Worm (Caenorhabditis elegans) whole organism, L4 larva: ENCODE measurements around the gene Y57G11C.22.

Experiments
- D1046.2 ChIP-seq: fragments of 200-800 bp; sonication (Bioruptor generic); IDR thresholded peaks from 2 replicates; pipeline ENCODE4 v1.3.6; 2022; ENCODE audit warnings: missing genetic modification characterization, missing compliant biosample characterization
- F26F4.8 ChIP-seq: fragments of 200-800 bp; sonication (Bioruptor generic); conservative IDR thresholded peaks from 2 replicates; pipeline ENCODE4 v1.3.6; 2022; ENCODE audit warnings: missing genetic modification characterization, missing compliant biosample characterization
- F49E8.2 ChIP-seq: sonication (generic microtip); optimal IDR thresholded peaks from 2 replicates; lab custom pipeline; 2016; ENCODE audit warnings: missing compliant biosample characterization, mild to moderate bottlenecking, missing genetic modification characterization, borderline replicate concordance
- Y105C5A.15 ChIP-seq: fragments of 200-800 bp; sonication (Bioruptor generic); IDR thresholded peaks from 2 replicates; pipeline ENCODE4 v1.3.6; 2022; ENCODE audit warnings: missing genetic modification characterization, missing compliant biosample characterization
- aha-1 ChIP-seq: fragments of 150-350 bp; peaks from one replicate; lab custom pipeline; 2014; ENCODE audit warnings: missing biosample characterization, missing genetic modification characterization
- arid-1 ChIP-seq: fragments of 200-800 bp; sonication (Bioruptor generic); conservative IDR thresholded peaks from 2 replicates; pipeline ENCODE4 v1.3.6; 2022; ENCODE audit warnings: missing genetic modification reagents, missing genetic modification characterization, missing compliant biosample characterization
- ceh-44 ChIP-seq: fragments of 200-800 bp; sonication (Bioruptor generic); IDR thresholded peaks from 2 replicates; pipeline ENCODE4 v1.3.6; 2022; ENCODE audit warnings: missing genetic modification reagents, missing genetic modification characterization, missing compliant biosample characterization
- cey-2 ChIP-seq: sonication (generic microtip); optimal IDR thresholded peaks from 3 replicates; lab custom pipeline; 2017; ENCODE audit warnings: missing genetic modification characterization, mild to moderate bottlenecking, missing compliant biosample characterization, antibody characterized with exemption, borderline replicate concordance; ENCODE audit not compliant: insufficient read depth
- daf-16 ChIP-seq, 3 experiments: sonication (generic microtip); optimal IDR thresholded peaks; 2 replicates each; lab custom pipeline; 2016 to 2017; ENCODE audit warnings: missing genetic modification characterization in 3 of 3, missing genetic modification reagents in 3 of 3, mild to moderate bottlenecking in 2 of 3, missing compliant biosample characterization in 2 of 3, missing biosample characterization in 1 of 3, moderate library complexity in 1 of 3
- daf-8 ChIP-seq: fragments of 200-800 bp; sonication (Bioruptor generic); IDR thresholded peaks from 2 replicates; pipeline ENCODE4 v1.3.6; 2022; ENCODE audit warnings: missing genetic modification characterization, missing compliant biosample characterization
- dmd-9 ChIP-seq: fragments of 200-800 bp; sonication (Bioruptor generic); IDR thresholded peaks from 2 replicates; pipeline ENCODE4 v1.3.6; 2022; ENCODE audit warnings: missing genetic modification reagents, missing genetic modification characterization, missing compliant biosample characterization
- dve-1 ChIP-seq: sonication (generic microtip); optimal IDR thresholded peaks from 2 replicates; lab custom pipeline; 2017; ENCODE audit warnings: antibody characterized with exemption, mild to moderate bottlenecking, missing genetic modification characterization, missing compliant biosample characterization; ENCODE audit not compliant: insufficient read depth
- hlh-11 ChIP-seq: fragments of 200-800 bp; sonication (Bioruptor generic); optimal IDR thresholded peaks from 2 replicates; lab custom pipeline; 2018; ENCODE audit warnings: mild to moderate bottlenecking, missing genetic modification characterization, missing compliant biosample characterization
- hmg-1.1 ChIP-seq: fragments of 200-800 bp; sonication (Bioruptor generic); IDR thresholded peaks from 2 replicates; pipeline ENCODE4 v1.3.6; 2022; ENCODE audit warnings: missing genetic modification reagents, missing genetic modification characterization, missing compliant biosample characterization
- lin-38 ChIP-seq: fragments of 200-800 bp; sonication (Bioruptor generic); IDR thresholded peaks from 2 replicates; pipeline ENCODE4 v1.3.6; 2022; ENCODE audit warnings: missing genetic modification reagents, missing genetic modification characterization, missing compliant biosample characterization
- mdl-1 ChIP-seq, 2 experiments: fragments of 150-350 bp in 1 of 2; sonication (generic microtip) in 1 of 2; optimal IDR thresholded peaks; 2 replicates each; lab custom pipeline; 2014 to 2017; ENCODE audit warnings: missing biosample characterization in 2 of 2, missing genetic modification characterization in 2 of 2
- mdt-29 ChIP-seq: fragments of 200-800 bp; sonication (Bioruptor generic); IDR thresholded peaks from 2 replicates; pipeline ENCODE4 v1.3.6; 2022; ENCODE audit warnings: missing genetic modification reagents, missing genetic modification characterization, missing compliant biosample characterization
- mep-1 ChIP-seq: fragments of 150-350 bp; sonication (generic microtip); optimal IDR thresholded peaks from 3 replicates; lab custom pipeline; 2014; ENCODE audit warnings: missing biosample characterization, missing genetic modification characterization
- nhr-102 ChIP-seq: sonication (generic microtip); optimal IDR thresholded peaks from 2 replicates; lab custom pipeline; 2016; ENCODE audit warnings: mild to moderate bottlenecking, missing genetic modification characterization, moderate library complexity, missing compliant biosample characterization
- nhr-11 ChIP-seq: fragments of 150-350 bp; optimal IDR thresholded peaks from 2 replicates; lab custom pipeline; 2014; ENCODE audit warnings: missing biosample characterization, missing genetic modification characterization
- nhr-237 ChIP-seq: sonication (generic microtip); optimal IDR thresholded peaks from 2 replicates; lab custom pipeline; 2017; ENCODE audit warnings: missing biosample characterization, missing genetic modification characterization
- nhr-25 ChIP-seq: sonication (generic microtip); optimal IDR thresholded peaks from 2 replicates; lab custom pipeline; 2017; ENCODE audit warnings: missing genetic modification characterization, mild to moderate bottlenecking, missing compliant biosample characterization, antibody characterized with exemption, moderate library complexity, borderline replicate concordance; ENCODE audit not compliant: insufficient read depth
- nhr-28 ChIP-seq: fragments of 150-350 bp; optimal IDR thresholded peaks from 2 replicates; lab custom pipeline; 2014; ENCODE audit warnings: missing biosample characterization, missing genetic modification characterization
- pha-4 ChIP-seq, 2 experiments: fragments of 150-350 bp in 1 of 2; fragments of 200-800 bp in 1 of 2; sonication (Bioruptor generic) in 1 of 2; IDR thresholded peaks in 1 of 2; optimal IDR thresholded peaks in 1 of 2; 2 replicates each; pipeline versions ENCODE4 v1.3.6 to Lab custom; 2014 to 2022; ENCODE audit warnings: missing genetic modification characterization in 2 of 2, missing genetic modification reagents in 2 of 2, missing biosample characterization in 1 of 2, missing compliant biosample characterization in 1 of 2
- pqm-1 ChIP-seq: sonication (generic microtip); optimal IDR thresholded peaks from 2 replicates; lab custom pipeline; 2017; ENCODE audit warnings: missing biosample characterization, missing genetic modification characterization
- rbr-2 ChIP-seq: sonication (generic microtip); optimal IDR thresholded peaks from 2 replicates; lab custom pipeline; 2016; ENCODE audit warnings: missing genotype, missing genetic modification characterization, missing compliant biosample characterization
- saeg-2 ChIP-seq: fragments of 200-800 bp; sonication (Bioruptor generic); IDR thresholded peaks from 2 replicates; pipeline ENCODE4 v1.3.6; 2022; ENCODE audit warnings: missing genetic modification reagents, missing genetic modification characterization, missing compliant biosample characterization
- skn-1 ChIP-seq: fragments of 150-350 bp; optimal IDR thresholded peaks from 2 replicates; lab custom pipeline; 2014; ENCODE audit warnings: missing biosample characterization, missing genetic modification characterization
- snpc-1.2 ChIP-seq: fragments of 200-800 bp; sonication (Bioruptor generic); IDR thresholded peaks from 2 replicates; pipeline ENCODE4 v1.3.6; 2022; ENCODE audit warnings: missing genetic modification reagents, missing genetic modification characterization, missing compliant biosample characterization
- snpc-4 ChIP-seq: fragments of 150-350 bp; optimal IDR thresholded peaks from 2 replicates; lab custom pipeline; 2014; ENCODE audit warnings: missing biosample characterization, missing genetic modification characterization
- spr-1 ChIP-seq: sonication (generic microtip); optimal IDR thresholded peaks from 2 replicates; lab custom pipeline; 2016; ENCODE audit warnings: mild to moderate bottlenecking, missing genetic modification characterization, missing compliant biosample characterization
- unc-62 ChIP-seq, 3 experiments: fragments of 150-350 bp in 1 of 3; sonication (generic microtip); optimal IDR thresholded peaks in 2 of 3; peaks in 1 of 3; 1 replicate in 1 of 3; 2 replicates in 2 of 3; lab custom pipeline; 2014 to 2017; ENCODE audit warnings: missing biosample characterization in 3 of 3, missing genetic modification characterization in 3 of 3, missing genetic modification reagents in 3 of 3, missing genotype in 1 of 3
- vab-7 ChIP-seq: fragments of 200-800 bp; sonication (Bioruptor generic); IDR thresholded peaks from 2 replicates; pipeline ENCODE4 v1.3.6; 2022; ENCODE audit warnings: missing genetic modification reagents, missing genetic modification characterization, missing compliant biosample characterization
- zip-2 ChIP-seq: fragments of 150-350 bp; optimal IDR thresholded peaks from 2 replicates; lab custom pipeline; 2014; ENCODE audit warnings: missing biosample characterization, missing genetic modification characterization
- ztf-7 ChIP-seq: fragments of 150-350 bp; optimal IDR thresholded peaks from 2 replicates; lab custom pipeline; 2014; ENCODE audit warnings: missing biosample characterization, missing genetic modification characterization

Gene Y57G11C.22

DNA sequence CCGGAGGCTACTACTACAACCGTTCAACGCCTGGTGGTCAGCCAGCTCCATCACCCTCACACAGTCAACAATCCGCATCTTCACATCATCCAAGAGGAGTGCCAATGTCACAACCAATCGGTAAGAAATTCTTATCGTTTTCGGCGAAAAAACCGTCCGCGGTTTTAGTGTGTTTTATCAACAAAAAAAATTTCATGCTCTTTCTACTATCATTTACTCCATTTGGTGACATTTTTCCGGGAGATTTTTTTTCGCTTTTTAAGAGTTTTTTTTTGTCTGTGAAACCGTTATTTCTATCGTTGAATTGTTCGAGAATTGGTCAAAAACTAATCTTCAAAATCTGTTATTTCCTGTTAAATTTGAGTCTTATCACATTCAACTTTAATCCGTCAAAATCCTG, 48.6 kb downstream of the Y57G11C.22 start (continued):
- no peak for TF ChIP-seq nhr-25
- peak; percentile 30 for TF ChIP-seq nhr-28 (tag; lab: Kevin White, UChicago)

DNA sequence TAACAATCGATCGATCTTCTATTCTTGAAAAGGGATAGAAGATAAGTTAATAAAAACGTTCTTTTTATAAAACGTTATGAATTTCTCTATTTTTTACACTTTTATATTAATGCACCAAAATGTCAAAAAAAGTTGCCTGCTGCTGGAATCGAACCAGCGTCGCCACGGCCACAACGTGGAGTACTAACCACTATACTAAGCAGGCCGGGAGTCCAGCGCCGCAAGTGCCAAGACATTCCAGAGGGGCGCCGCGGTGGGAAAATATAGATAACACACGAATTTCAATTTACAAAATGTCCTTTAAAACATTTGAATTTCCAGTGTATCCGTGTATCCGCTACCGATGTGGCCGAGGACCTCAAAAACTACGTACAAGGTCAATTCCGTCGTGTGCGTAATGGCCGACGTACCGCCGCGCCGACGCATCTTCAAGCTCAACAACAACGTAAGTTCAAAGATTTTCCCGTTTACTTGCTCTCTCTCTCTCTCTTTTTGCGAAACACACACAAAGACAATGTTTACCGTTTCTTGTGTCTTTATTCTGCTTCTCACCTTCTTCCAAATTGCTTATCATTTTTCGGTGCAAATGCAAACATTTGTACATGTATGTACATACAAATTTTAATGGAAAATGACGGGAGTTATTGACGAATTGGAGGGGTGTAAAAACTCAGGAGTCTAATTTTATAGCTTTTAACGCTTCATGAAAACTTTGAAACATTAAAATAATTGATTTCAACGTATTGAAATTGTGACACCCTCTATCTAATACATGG, 52.1 kb downstream of the Y57G11C.22 start:
- TF ChIP-seq nhr-102 = peak; percentile 2
- TF ChIP-seq pqm-1 (tag; lab: Kevin White, UChicago) = peak; percentile 51
- peak; percentile 99 for TF ChIP-seq snpc-1.2 (GFP tag; lab: Robert Waterston, UW)
- 0 out of 2 replicates have a peak, but pooled peaks have one; percentile 6 for TF ChIP-seq F26F4.8 (GFP tag; lab: Robert Waterston, UW)
- peak; percentile 4 for TF ChIP-seq spr-1
- no peak for TF ChIP-seq mdt-29
- TF ChIP-seq rbr-2 (tag; lab: Kevin White, UChicago) = no peak
- TF ChIP-seq pha-4 (GFP tag; IDR thresholded peaks at IDR 0.05; lab: Robert Waterston, UW) = 0 out of 2 replicates have a peak, but pooled peaks have one; percentile 48
- TF ChIP-seq pha-4 (tag; optimal IDR thresholded peaks at IDR 0.05; lab: Kevin White, UChicago) = no peak
- peak; percentile 27 for TF ChIP-seq hlh-11
- TF ChIP-seq Y105C5A.15 (GFP tag; lab: Robert Waterston, UW) = no peak
- no peak for TF ChIP-seq dmd-9 (GFP tag; lab: Robert Waterston, UW)
- TF ChIP-seq lin-38 = peak; percentile 52
- no peak for TF ChIP-seq snpc-4
- TF ChIP-seq F49E8.2 = peak; percentile 31
- TF ChIP-seq nhr-28 (tag; lab: Kevin White, UChicago) = peak; percentile 45
- peak; percentile 7 for TF ChIP-seq dve-1
- TF ChIP-seq aha-1 (tag; lab: Kevin White, UChicago) = peak; percentile 94
- TF ChIP-seq daf-8 (GFP tag; lab: Robert Waterston, UW) = no peak
- no peak for TF ChIP-seq arid-1 (GFP tag; lab: Robert Waterston, UW)
- TF ChIP-seq daf-16 (GFP tag; optimal IDR thresholded peaks at IDR 0.05; lab: Kevin White, UChicago) = peak in 1 of 2 experiments; percentile 47
- peak; percentile 75 for TF ChIP-seq daf-16 (tag; optimal IDR thresholded peaks at IDR 0.05; lab: Kevin White, UChicago)
- 0 out of 2 replicates have a peak, but pooled peaks have one; percentile 30 for TF ChIP-seq saeg-2
- TF ChIP-seq, all 104 proteins: peak for 14

DNA sequence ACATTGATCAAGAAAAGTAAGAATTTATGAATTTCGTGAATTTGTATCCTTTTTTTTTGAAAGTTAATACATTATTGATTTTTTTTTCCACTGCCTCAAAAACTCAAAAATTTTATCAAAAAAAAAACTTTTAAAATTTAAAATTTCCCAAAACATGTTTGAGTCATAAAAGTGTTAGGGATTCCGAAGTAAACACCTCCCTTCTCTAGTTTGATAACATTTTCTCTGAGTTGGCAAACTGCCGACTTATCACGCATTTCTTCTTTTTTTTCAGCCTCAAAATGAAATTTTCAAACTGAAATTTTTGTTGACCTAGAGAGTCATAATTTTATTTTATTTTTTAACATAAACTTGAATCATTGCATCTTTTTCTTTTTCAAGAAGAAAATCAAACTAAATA, 53.9 kb downstream of the Y57G11C.22 start:
- TF ChIP-seq daf-16 (GFP tag; optimal IDR thresholded peaks at IDR 0.05; lab: Kevin White, UChicago) (no peak), daf-16 (tag; optimal IDR thresholded peaks at IDR 0.05; lab: Kevin White, UChicago) (peak; percentile 92), aha-1 (tag; lab: Kevin White, UChicago) (no peak)
- TF ChIP-seq, all 104 proteins: peak for 1

DNA sequence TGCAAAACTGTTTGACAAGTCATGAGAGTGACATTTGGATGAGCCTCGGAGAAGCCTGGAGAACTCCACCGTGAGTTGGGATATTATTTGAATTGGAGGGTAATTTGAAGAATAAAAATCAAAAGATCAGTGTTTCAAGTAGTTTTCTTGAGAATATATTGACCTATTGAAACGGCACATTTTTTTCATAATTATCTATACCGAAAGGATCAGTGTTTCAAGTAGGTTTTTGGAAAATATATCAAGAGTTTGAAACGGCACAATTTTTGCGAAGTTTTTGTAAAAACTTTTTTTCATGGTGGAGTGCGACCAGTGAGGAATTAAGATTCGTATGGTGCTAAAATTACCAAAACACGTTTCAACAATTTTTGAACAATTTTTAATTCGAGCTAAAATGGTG, 55.0 kb downstream of the Y57G11C.22 start:
- TF ChIP-seq daf-8 (GFP tag; lab: Robert Waterston, UW) = no peak
- TF ChIP-seq skn-1 (tag; lab: Kevin White, UChicago) = no peak
- no peak for TF ChIP-seq nhr-11
- TF ChIP-seq snpc-1.2 (GFP tag; lab: Robert Waterston, UW) = peak; percentile 66
- TF ChIP-seq cey-2 (tag; lab: Kevin White, UChicago) = no peak
- TF ChIP-seq vab-7 = no peak
- TF ChIP-seq, all 104 proteins: peak for 1

DNA sequence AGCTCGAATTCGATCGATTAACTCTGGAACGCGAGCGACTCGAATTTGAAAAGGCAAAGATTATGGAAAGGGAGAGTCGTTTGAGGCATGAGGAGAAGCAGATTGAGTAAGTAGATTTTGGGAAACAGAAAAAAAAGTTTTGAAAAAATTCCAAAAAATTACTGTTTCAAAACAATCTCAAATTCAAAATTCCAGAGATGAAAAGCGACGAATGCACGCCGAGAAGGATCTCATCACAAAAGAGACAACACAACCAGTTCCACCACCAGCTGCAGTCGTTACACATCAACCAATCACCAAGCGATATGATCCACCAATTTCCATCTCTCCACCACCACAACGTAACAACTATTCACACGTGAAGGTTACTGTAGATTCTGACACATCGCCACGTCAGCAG, 57.3 kb downstream of the Y57G11C.22 start:
- TF ChIP-seq nhr-237 (no peak), unc-62 (GFP tag; optimal IDR thresholded peaks at IDR 0.05 in 1 of 2; lab: Kevin White, UChicago) (peak in 1 of 2 experiments; percentile 98), unc-62 (tag; optimal IDR thresholded peaks at IDR 0.05; lab: Kevin White, UChicago) (no peak)

DNA sequence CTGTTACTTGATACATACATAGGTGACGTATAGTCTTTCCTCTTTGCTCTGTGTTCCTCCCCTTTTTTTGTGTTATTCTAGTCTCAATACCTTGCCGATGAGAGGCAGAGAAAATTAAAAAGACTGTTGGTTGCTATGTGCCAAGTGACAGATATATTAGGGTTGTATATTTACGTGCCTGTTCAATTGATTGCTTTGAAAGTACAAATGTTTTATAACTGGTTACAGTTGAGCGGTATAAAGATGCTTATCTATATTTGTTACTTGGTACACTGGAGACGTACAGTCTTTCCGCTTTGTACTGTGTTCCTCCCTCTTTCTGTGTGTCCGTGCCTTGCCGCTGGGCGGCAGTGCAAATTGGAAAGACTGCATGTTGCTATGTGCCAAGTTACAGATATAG, 66.2 kb downstream of the Y57G11C.22 start:
- TF ChIP-seq ceh-44 (no peak), hmg-1.1 (GFP tag; lab: Robert Waterston, UW) (no peak), D1046.2 (GFP tag; lab: Robert Waterston, UW) (no peak), mep-1 (no peak), ztf-7 (tag; lab: Kevin White, UChicago) (no peak), zip-2 (tag; lab: Kevin White, UChicago) (no peak), daf-16 (GFP tag; optimal IDR thresholded peaks at IDR 0.05; lab: Kevin White, UChicago) (no peak), daf-16 (tag; optimal IDR thresholded peaks at IDR 0.05; lab: Kevin White, UChicago) (no peak), mdl-1 (tag; optimal IDR thresholded peaks at IDR 0.05; lab: Kevin White, UChicago) (no peak)
